Worm (Caenorhabditis elegans): ENCODE data around the gene math-8.

math-8 gene

ce11 chrII:1893912-1894311 lies 4.9 kb upstream of the math-8 start, which contains the start of gene C16C4.1:
Gene C16C4.1 (plus strand): TSS chrII:1894212.
- no peak for TF ChIP-seq aly-2 (tag; optimal IDR thresholded peaks at IDR 0.05)
- TF ChIP-seq nhr-25 (tag; optimal IDR thresholded peaks at IDR 0.05): no peak
- no peak for TF ChIP-seq fkh-10 (GFP tag; optimal IDR thresholded peaks at IDR 0.05)
- no peak for TF ChIP-seq pqm-1 (tag; optimal IDR thresholded peaks at IDR 0.05)
- TF ChIP-seq ama-1 (optimal IDR thresholded peaks at IDR 0.05): no peak
- no peak for TF ChIP-seq nhr-237 (tag; optimal IDR thresholded peaks at IDR 0.05)
- no peak for TF ChIP-seq sea-2 (GFP tag; optimal IDR thresholded peaks at IDR 0.05)
- TF ChIP-seq eor-1 (tag; optimal IDR thresholded peaks at IDR 0.05): no peak
- no peak for TF ChIP-seq fkh-2 (tag; optimal IDR thresholded peaks at IDR 0.05)
- no peak for TF ChIP-seq mml-1 (tag; optimal IDR thresholded peaks at IDR 0.05)
- TF ChIP-seq ZK546.5 (tag; optimal IDR thresholded peaks at IDR 0.05): no peak
- TF ChIP-seq nhr-23 (tag; optimal IDR thresholded peaks at IDR 0.05): no peak
- TF ChIP-seq unc-62 (GFP tag; optimal IDR thresholded peaks at IDR 0.05): no peak

DNA sequence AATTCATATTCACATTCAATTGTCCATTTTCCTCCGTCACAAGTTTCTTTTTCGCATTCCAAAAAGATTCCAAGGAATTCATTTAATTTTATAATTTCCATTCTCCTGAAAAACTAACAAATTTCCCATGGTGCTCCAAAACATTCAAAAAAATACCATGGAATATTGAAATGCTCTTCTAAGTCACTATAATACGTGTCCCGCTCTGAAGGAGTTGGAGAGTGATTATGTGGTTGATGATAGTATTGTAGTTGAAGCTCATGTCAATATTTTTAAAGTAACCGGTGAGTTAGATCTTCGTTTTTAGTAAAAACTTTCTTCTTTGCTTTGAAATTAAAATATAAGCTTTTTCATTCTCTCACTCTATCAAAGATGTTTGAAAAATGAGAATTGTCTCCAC lies 1.7 kb upstream of the math-8 start, which contains the start of gene math-9:
Gene math-9 (minus strand): TSS at position 101 of the 400 bp plus-strand sequence.
- no peak for TF ChIP-seq ceh-28 (tag; optimal IDR thresholded peaks at IDR 0.05)
- TF ChIP-seq nhr-12 (tag; optimal IDR thresholded peaks at IDR 0.05): no peak
- TF ChIP-seq ama-1 (optimal IDR thresholded peaks at IDR 0.05): no peak
- TF ChIP-seq mml-1 (tag; optimal IDR thresholded peaks at IDR 0.05): no peak
- TF ChIP-seq hmg-11 (tag; optimal IDR thresholded peaks at IDR 0.05): no peak
- TF ChIP-seq elt-3 (tag; optimal IDR thresholded peaks at IDR 0.05): no peak
- TF ChIP-seq pha-4 (tag; optimal IDR thresholded peaks at IDR 0.05): no peak
- no peak for TF ChIP-seq fkh-2 (tag; optimal IDR thresholded peaks at IDR 0.05)
- TF ChIP-seq jun-1 (tag; optimal IDR thresholded peaks at IDR 0.05): no peak
- TF ChIP-seq nhr-23 (tag; optimal IDR thresholded peaks at IDR 0.05): no peak

DNA sequence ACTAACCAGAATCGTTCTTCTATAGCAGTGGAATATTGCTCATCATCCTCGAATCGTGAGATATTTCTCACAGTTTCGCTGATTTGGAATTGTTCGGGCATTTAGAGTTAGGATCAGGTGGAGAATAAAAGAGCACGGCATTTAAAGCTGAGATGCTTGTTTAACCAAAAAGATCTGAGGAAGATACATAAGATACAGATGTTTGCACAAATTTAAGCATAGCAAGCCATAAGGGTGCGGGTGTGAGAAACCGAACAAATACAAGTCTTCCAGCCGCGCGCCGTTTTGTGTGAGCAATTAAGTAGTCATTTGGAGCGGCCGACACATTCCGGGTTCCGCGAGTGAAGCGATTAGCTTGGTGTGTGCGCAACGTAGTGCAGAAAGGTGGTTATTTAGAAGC lies 2.6 kb downstream of the math-8 start, which contains the start of gene math-7:
Gene math-7 (minus strand): TSS at position 101 of the 400 bp plus-strand sequence.
- TF ChIP-seq eor-1 (tag; optimal IDR thresholded peaks at IDR 0.05): no peak
- no peak for TF ChIP-seq ama-1 (optimal IDR thresholded peaks at IDR 0.05)
- no peak for TF ChIP-seq pha-4 (tag; optimal IDR thresholded peaks at IDR 0.05)
- no peak for TF ChIP-seq zag-1 (tag; optimal IDR thresholded peaks at IDR 0.05)
- TF ChIP-seq nfya-1 (tag; optimal IDR thresholded peaks at IDR 0.05; ENCODE audit: insufficient read depth): no peak
- no peak for TF ChIP-seq lin-39 (tag; optimal IDR thresholded peaks at IDR 0.05)
- TF ChIP-seq egl-27 (tag; optimal IDR thresholded peaks at IDR 0.05): no peak
- no peak for TF ChIP-seq unc-39 (tag; optimal IDR thresholded peaks at IDR 0.05)

DNA sequence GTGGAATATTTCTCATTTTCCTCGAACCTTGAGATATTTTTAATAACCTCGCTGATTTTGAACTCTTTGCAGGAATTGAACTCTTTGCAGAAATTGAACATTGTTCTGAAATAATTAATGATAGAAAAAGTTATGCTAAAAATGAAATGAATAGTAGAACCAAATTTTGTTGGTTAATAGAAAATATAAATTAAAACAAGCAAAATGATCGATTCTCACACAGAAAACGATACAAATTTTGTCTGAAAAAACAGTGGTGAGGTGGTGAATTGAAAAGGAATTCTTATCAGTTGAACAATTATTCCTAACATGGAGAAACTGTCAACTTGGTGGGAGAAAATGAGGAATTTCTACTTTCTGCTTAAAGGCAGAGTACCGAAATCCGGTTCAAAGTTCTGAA lies 4.3 kb downstream of the math-8 start, which contains the start of gene math-6:
Gene math-6 (minus strand): TSS at position 101 of the 400 bp plus-strand sequence.
- TF ChIP-seq ztf-11 (tag; optimal IDR thresholded peaks at IDR 0.05) (no peak), daf-12 (tag; optimal IDR thresholded peaks at IDR 0.05) (no peak), ceh-28 (tag; optimal IDR thresholded peaks at IDR 0.05) (no peak), elt-2 (tag; optimal IDR thresholded peaks at IDR 0.05) (no peak), unc-62 (GFP tag; optimal IDR thresholded peaks at IDR 0.05) (no peak), pha-4 (tag; optimal IDR thresholded peaks at IDR 0.05) (no peak), ama-1 (optimal IDR thresholded peaks at IDR 0.05) (no peak), nhr-76 (tag; optimal IDR thresholded peaks at IDR 0.05) (no peak), skn-1 (tag; optimal IDR thresholded peaks at IDR 0.05) (no peak), ZK546.5 (tag; optimal IDR thresholded peaks at IDR 0.05) (no peak)

DNA sequence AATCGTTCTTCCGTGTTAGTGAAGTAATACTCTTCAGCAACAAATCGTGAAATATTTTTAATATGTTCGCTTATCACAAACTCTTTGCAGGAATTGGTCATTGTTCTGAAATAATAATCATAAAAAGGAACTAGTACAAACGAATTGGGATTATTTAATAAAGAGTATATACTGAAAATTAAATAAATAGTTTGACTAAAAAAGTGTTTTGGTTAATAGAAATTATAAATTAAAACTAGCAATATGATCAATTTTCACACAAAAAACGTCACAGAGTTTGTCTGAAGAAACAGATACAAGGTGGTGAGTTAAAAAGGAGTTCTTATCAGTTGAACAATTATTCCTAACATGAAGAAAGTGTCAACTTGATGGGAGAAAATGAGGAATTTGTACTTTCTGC lies 6.3 kb downstream of the math-8 start, which contains the start of gene math-5:
Gene math-5 (minus strand): TSS at position 101 of the 400 bp plus-strand sequence.
- TF ChIP-seq egl-5 (tag; optimal IDR thresholded peaks at IDR 0.05): no peak
- no peak for TF ChIP-seq ZK546.5 (tag; optimal IDR thresholded peaks at IDR 0.05)
- no peak for TF ChIP-seq pha-4 (tag; optimal IDR thresholded peaks at IDR 0.05)
- TF ChIP-seq eor-1 (tag; optimal IDR thresholded peaks at IDR 0.05): no peak
- no peak for TF ChIP-seq unc-39 (tag; optimal IDR thresholded peaks at IDR 0.05)
- no peak for TF ChIP-seq nhr-43 (tag; optimal IDR thresholded peaks at IDR 0.05; ENCODE audit: poor library complexity, severe bottlenecking)
- TF ChIP-seq ama-1 (optimal IDR thresholded peaks at IDR 0.05): no peak
- TF ChIP-seq fos-1 (tag; optimal IDR thresholded peaks at IDR 0.05): no peak
- TF ChIP-seq hmg-11 (tag; optimal IDR thresholded peaks at IDR 0.05): no peak
- no peak for TF ChIP-seq daf-12 (tag; optimal IDR thresholded peaks at IDR 0.05)
- TF ChIP-seq zag-1 (tag; optimal IDR thresholded peaks at IDR 0.05): no peak
- TF ChIP-seq elt-1 (tag; optimal IDR thresholded peaks at IDR 0.05): no peak
- TF ChIP-seq nhr-77 (tag; optimal IDR thresholded peaks at IDR 0.05): no peak
- no peak for TF ChIP-seq fkh-2 (tag; optimal IDR thresholded peaks at IDR 0.05)
- TF ChIP-seq mml-1 (tag; optimal IDR thresholded peaks at IDR 0.05): no peak
- TF ChIP-seq egl-27 (tag; optimal IDR thresholded peaks at IDR 0.05): no peak
- TF ChIP-seq lsy-12 (tag; optimal IDR thresholded peaks at IDR 0.05): no peak
- TF ChIP-seq nhr-237 (tag; optimal IDR thresholded peaks at IDR 0.05): no peak
- TF ChIP-seq nhr-76 (tag; optimal IDR thresholded peaks at IDR 0.05): no peak
